Worm (Caenorhabditis elegans) whole organism, young adult: ENCODE data around the gene tmed-13.
"Not testable (repeated sequence)": the region's sequence is repeated elsewhere in the genome, so short reads cannot be mapped to it uniquely, and the experiment has no call there.

ENCODE experiments used
- B0019.2 ChIP-seq: fragments of 200-800 bp; sonication (Bioruptor generic); conservative IDR thresholded peaks from 2 replicates; pipeline ENCODE4 v1.3.6; 2022; ENCODE audit warnings: missing genetic modification reagents, missing genetic modification characterization, missing compliant biosample characterization
- B0261.1 ChIP-seq: sonication (generic microtip); optimal IDR thresholded peaks from 2 replicates; lab custom pipeline; 2016; ENCODE audit warnings: mild to moderate bottlenecking, missing genetic modification characterization, moderate library complexity, missing compliant biosample characterization
- B0336.3 ChIP-seq: fragments of 200-800 bp; sonication (Bioruptor generic); IDR thresholded peaks from 2 replicates; pipeline ENCODE4 v1.3.6; 2022; ENCODE audit warnings: missing genetic modification characterization, missing compliant biosample characterization
- C06A6.2 ChIP-seq: fragments of 200-800 bp; sonication (Bioruptor generic); conservative IDR thresholded peaks from 2 replicates; pipeline ENCODE4 v1.3.6; 2022; ENCODE audit warnings: missing genetic modification characterization, missing compliant biosample characterization
- C17E4.6 ChIP-seq: fragments of 200-800 bp; sonication (Bioruptor generic); IDR thresholded peaks from 2 replicates; pipeline ENCODE4 v1.3.6; 2022; ENCODE audit warnings: missing genetic modification reagents, missing genetic modification characterization, missing compliant biosample characterization
- D2030.7 ChIP-seq: fragments of 200-800 bp; sonication (Bioruptor generic); IDR thresholded peaks from 2 replicates; pipeline ENCODE4 v1.3.6; 2022; ENCODE audit warnings: missing genetic modification reagents, missing genetic modification characterization, missing compliant biosample characterization
- F33H1.4 ChIP-seq: fragments of 200-800 bp; sonication (Bioruptor generic); IDR thresholded peaks from 2 replicates; pipeline ENCODE4 v1.3.6; 2022; ENCODE audit warnings: missing genetic modification reagents, missing genetic modification characterization, missing compliant biosample characterization
- F37B4.10 ChIP-seq: fragments of 200-800 bp; sonication (Bioruptor generic); IDR thresholded peaks from 2 replicates; pipeline ENCODE4 v1.3.6; 2022; ENCODE audit warnings: missing genetic modification characterization, missing compliant biosample characterization
- F39B2.1 ChIP-seq: fragments of 200-800 bp; sonication (Bioruptor generic); IDR thresholded peaks from 2 replicates; pipeline ENCODE4 v1.3.6; 2022; ENCODE audit warnings: missing genetic modification reagents, missing genetic modification characterization, missing compliant biosample characterization
- F49E8.2 ChIP-seq: sonication (generic microtip); optimal IDR thresholded peaks from 3 replicates; lab custom pipeline; 2017; ENCODE audit warnings: missing genetic modification characterization, mild to moderate bottlenecking, missing compliant biosample characterization, antibody characterized with exemption, moderate library complexity; ENCODE audit not compliant: insufficient read depth
- T07F8.4 ChIP-seq: sonication (generic microtip); optimal IDR thresholded peaks from 2 replicates; lab custom pipeline; 2016; ENCODE audit warnings: mild to moderate bottlenecking, missing genetic modification characterization, moderate library complexity, missing compliant biosample characterization
- Y56A3A.18 ChIP-seq: fragments of 200-800 bp; sonication (Bioruptor generic); IDR thresholded peaks from 2 replicates; pipeline ENCODE4 v1.3.6; 2022; ENCODE audit warnings: missing genetic modification reagents, missing genetic modification characterization, missing compliant biosample characterization
- Y67H2A.10 ChIP-seq: fragments of 200-800 bp; sonication (Bioruptor generic); conservative IDR thresholded peaks from 2 replicates; pipeline ENCODE4 v1.3.6; 2022; ENCODE audit warnings: missing genetic modification reagents, missing genetic modification characterization, missing compliant biosample characterization
- Y79H2A.3 ChIP-seq: fragments of 200-800 bp; sonication (Bioruptor generic); conservative IDR thresholded peaks from 2 replicates; pipeline ENCODE4 v1.3.6; 2022; ENCODE audit warnings: missing genetic modification reagents, missing genetic modification characterization, missing compliant biosample characterization
- aptf-2 ChIP-seq: fragments of 200-800 bp; sonication (Bioruptor generic); conservative IDR thresholded peaks from 2 replicates; pipeline ENCODE4 v1.3.6; 2022; ENCODE audit warnings: missing genetic modification reagents, missing genetic modification characterization, missing compliant biosample characterization
- aptf-3 ChIP-seq: fragments of 200-800 bp; sonication (Bioruptor generic); IDR thresholded peaks from 2 replicates; pipeline ENCODE4 v1.3.6; 2022; ENCODE audit warnings: missing genetic modification characterization, missing compliant biosample characterization
- ccch-3 ChIP-seq: fragments of 200-800 bp; sonication (Bioruptor generic); optimal IDR thresholded peaks from 2 replicates; lab custom pipeline; 2018; ENCODE audit warnings: mild to moderate bottlenecking, missing genetic modification characterization, missing compliant biosample characterization
- cebp-1 ChIP-seq, 2 experiments: fragments of 200-800 bp in 1 of 2; sonication (Bioruptor generic) in 1 of 2; sonication (generic microtip) in 1 of 2; IDR thresholded peaks in 1 of 2; optimal IDR thresholded peaks in 1 of 2; 2 replicates each; pipeline versions ENCODE4 v1.3.6 to Lab custom; 2017 to 2022; ENCODE audit warnings: missing compliant biosample characterization in 2 of 2, missing genetic modification characterization in 2 of 2, mild to moderate bottlenecking in 1 of 2, missing genetic modification reagents in 1 of 2, moderate library complexity in 1 of 2
- cebp-2 ChIP-seq: fragments of 200-800 bp; sonication (Bioruptor generic); IDR thresholded peaks from 2 replicates; pipeline ENCODE4 v1.3.6; 2022; ENCODE audit warnings: missing genetic modification characterization, missing compliant biosample characterization
- ceh-27 ChIP-seq: fragments of 200-800 bp; sonication (Bioruptor generic); optimal IDR thresholded peaks from 2 replicates; lab custom pipeline; 2018; ENCODE audit warnings: mild to moderate bottlenecking, missing genetic modification characterization, moderate library complexity, missing compliant biosample characterization
- ceh-58 ChIP-seq: fragments of 200-800 bp; sonication (Bioruptor generic); IDR thresholded peaks from 2 replicates; pipeline ENCODE4 v1.3.6; 2022; ENCODE audit warnings: missing genetic modification characterization, missing compliant biosample characterization
- ceh-91 ChIP-seq: fragments of 200-800 bp; sonication (Bioruptor generic); IDR thresholded peaks from 2 replicates; pipeline ENCODE4 v1.3.6; 2022; ENCODE audit warnings: missing genetic modification reagents, missing genetic modification characterization, missing compliant biosample characterization
- die-1 ChIP-seq: sonication (generic microtip); optimal IDR thresholded peaks from 2 replicates; lab custom pipeline; 2016; ENCODE audit warnings: missing genotype, mild to moderate bottlenecking, missing genetic modification characterization, missing compliant biosample characterization
- egl-18 ChIP-seq: fragments of 200-800 bp; sonication (Bioruptor generic); IDR thresholded peaks from 2 replicates; pipeline ENCODE4 v1.3.6; 2022; ENCODE audit warnings: missing genetic modification reagents, missing genetic modification characterization, missing compliant biosample characterization
- egrh-3 ChIP-seq: fragments of 200-800 bp; sonication (Bioruptor generic); IDR thresholded peaks from 2 replicates; pipeline ENCODE4 v1.3.6; 2022; ENCODE audit warnings: missing genetic modification reagents, missing genetic modification characterization, missing compliant biosample characterization
- hmg-20 ChIP-seq: fragments of 200-800 bp; sonication (Bioruptor generic); IDR thresholded peaks from 2 replicates; pipeline ENCODE4 v1.3.6; 2022; ENCODE audit warnings: missing genetic modification reagents, missing genetic modification characterization, missing compliant biosample characterization
- hsf-1 ChIP-seq: fragments of 200-800 bp; sonication (Bioruptor generic); IDR thresholded peaks from 2 replicates; pipeline ENCODE4 v1.3.6; 2022; ENCODE audit warnings: missing genetic modification reagents, missing genetic modification characterization, missing compliant biosample characterization
- madf-3 ChIP-seq: fragments of 200-800 bp; sonication (Bioruptor generic); IDR thresholded peaks from 2 replicates; pipeline ENCODE4 v1.3.6; 2022; ENCODE audit warnings: missing genetic modification reagents, missing genetic modification characterization, missing compliant biosample characterization
- madf-6 ChIP-seq: fragments of 200-800 bp; sonication (Bioruptor generic); IDR thresholded peaks from 2 replicates; pipeline ENCODE4 v1.3.6; 2022; ENCODE audit warnings: missing genetic modification reagents, missing genetic modification characterization, missing compliant biosample characterization
- mcd-1 ChIP-seq: fragments of 200-800 bp; sonication (Bioruptor generic); IDR thresholded peaks from 2 replicates; pipeline ENCODE4 v1.3.6; 2022; ENCODE audit warnings: missing genetic modification reagents, missing genetic modification characterization, missing compliant biosample characterization
- nfya-1 ChIP-seq: sonication (generic microtip); optimal IDR thresholded peaks from 2 replicates; lab custom pipeline; 2017; ENCODE audit warnings: antibody characterized with exemption, missing compliant biosample characterization, missing genetic modification characterization, borderline replicate concordance; ENCODE audit not compliant: insufficient read depth
- pbrm-1 ChIP-seq: fragments of 200-800 bp; sonication (Bioruptor generic); IDR thresholded peaks from 2 replicates; pipeline ENCODE4 v1.3.6; 2022; ENCODE audit warnings: missing genetic modification reagents, missing genetic modification characterization, missing compliant biosample characterization
- pha-4 ChIP-seq: fragments of 150-350 bp; sonication (generic microtip); optimal IDR thresholded peaks from 2 replicates; lab custom pipeline; 2014; ENCODE audit warnings: missing biosample characterization, missing genetic modification reagents, missing genetic modification characterization
- rcor-1 ChIP-seq: fragments of 200-800 bp; sonication (Bioruptor generic); IDR thresholded peaks from 2 replicates; pipeline ENCODE4 v1.3.6; 2022; ENCODE audit warnings: missing genetic modification reagents, missing genetic modification characterization, missing compliant biosample characterization
- rpc-1 ChIP-seq, 2 experiments: fragments of 150-350 bp in 1 of 2; sonication (generic microtip) in 1 of 2; optimal IDR thresholded peaks; 2 replicates each; lab custom pipeline; 2014 to 2018; ENCODE audit warnings: missing biosample characterization in 1 of 2, missing genetic modification characterization in 1 of 2, missing genetic modification reagents in 1 of 2, missing genotype in 1 of 2
- snpc-1.1 ChIP-seq: sonication (generic microtip); optimal IDR thresholded peaks from 2 replicates; lab custom pipeline; 2017; ENCODE audit warnings: missing genetic modification characterization, mild to moderate bottlenecking, missing compliant biosample characterization, antibody characterized with exemption, moderate library complexity, missing genotype, missing genetic modification reagents; ENCODE audit not compliant: insufficient read depth
- snpc-3.4 ChIP-seq: sonication (generic microtip); optimal IDR thresholded peaks from 2 replicates; lab custom pipeline; 2017; ENCODE audit warnings: missing genetic modification characterization, mild to moderate bottlenecking, missing compliant biosample characterization, antibody characterized with exemption, moderate library complexity, missing genotype, missing genetic modification reagents
- snpc-4 ChIP-seq, 5 experiments: fragments of 150-350 bp in 1 of 5; sonication (generic microtip) in 4 of 5; optimal IDR thresholded peaks; 2 replicates each; lab custom pipeline; 2014 to 2018; ENCODE audit warnings: missing genetic modification characterization in 5 of 5, missing biosample characterization in 3 of 5, antibody characterized with exemption in 2 of 5, mild to moderate bottlenecking in 2 of 5, missing compliant biosample characterization in 2 of 5, missing genotype in 2 of 5, moderate library complexity in 2 of 5, missing genetic modification reagents in 1 of 5
- tbp1 ChIP-seq: fragments of 200-800 bp; sonication (Bioruptor generic); optimal IDR thresholded peaks from 2 replicates; lab custom pipeline; 2018; ENCODE audit warnings: mild to moderate bottlenecking, missing genetic modification characterization, missing compliant biosample characterization
- tlf-1 ChIP-seq: fragments of 200-800 bp; sonication (Bioruptor generic); optimal IDR thresholded peaks from 2 replicates; lab custom pipeline; 2018; ENCODE audit warnings: mild to moderate bottlenecking, missing genetic modification characterization, missing compliant biosample characterization
- zfh-2 ChIP-seq: fragments of 200-800 bp; sonication (Bioruptor generic); conservative IDR thresholded peaks from 2 replicates; pipeline ENCODE4 v1.3.6; 2022; ENCODE audit warnings: missing genetic modification reagents, missing genetic modification characterization, missing compliant biosample characterization
- ztf-22 ChIP-seq: fragments of 200-800 bp; sonication (Bioruptor generic); optimal IDR thresholded peaks from 2 replicates; lab custom pipeline; 2018; ENCODE audit warnings: mild to moderate bottlenecking, missing genetic modification characterization, moderate library complexity, missing compliant biosample characterization
- ztf-6 ChIP-seq: fragments of 200-800 bp; sonication (Bioruptor generic); IDR thresholded peaks from 2 replicates; pipeline ENCODE4 v1.3.6; 2022; ENCODE audit warnings: missing genetic modification reagents, missing genetic modification characterization, missing compliant biosample characterization

Gene tmed-13

DNA sequence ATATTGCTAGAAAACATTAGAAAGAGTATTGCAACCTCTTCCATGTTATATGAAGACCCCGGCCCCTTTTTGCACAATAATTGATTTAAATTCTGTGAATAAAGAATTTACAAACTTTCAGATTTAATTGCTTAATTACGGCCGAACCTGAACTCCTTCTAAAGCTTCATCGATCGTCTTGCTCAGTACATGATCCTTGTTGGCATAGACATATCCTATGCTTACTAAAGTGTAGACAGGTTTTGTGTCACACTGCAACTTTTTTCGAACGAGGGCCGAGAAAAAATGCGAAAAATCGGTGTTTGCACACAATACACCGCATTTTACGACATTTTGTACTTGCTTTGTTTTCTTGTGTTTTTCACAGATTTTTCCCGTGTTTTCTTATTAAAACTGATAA, 47.8 kb downstream of the tmed-13 start (continued):
- peak; percentile 88 for TF ChIP-seq madf-3 (GFP tag; lab: Robert Waterston, UW)
- TF ChIP-seq D2030.7, result peak; percentile 79
- TF ChIP-seq hsf-1 (GFP tag; lab: Robert Waterston, UW), result peak; percentile 77
- TF ChIP-seq pbrm-1 (GFP tag; lab: Robert Waterston, UW), result peak; percentile 51; the same call in 1 of the 2 replicates
- TF ChIP-seq C17E4.6 (GFP tag; lab: Robert Waterston, UW), result peak; percentile 81
- not testable (repeated sequence) for TF ChIP-seq cebp-1 (GFP tag; IDR thresholded peaks at IDR 0.05; lab: Robert Waterston, UW)
- peak; percentile 21 for TF ChIP-seq cebp-1 (tag; optimal IDR thresholded peaks at IDR 0.05; lab: Kevin White, UChicago)
- TF ChIP-seq F33H1.4 (GFP tag; lab: Robert Waterston, UW), result peak; percentile 55
- TF ChIP-seq mcd-1 (GFP tag; lab: Robert Waterston, UW), result peak; percentile 21; the same call in 1 of the 2 replicates
- peak; percentile 41; the same call in 1 of the 2 replicates for TF ChIP-seq B0019.2 (GFP tag; lab: Robert Waterston, UW)
- peak; percentile 27 for TF ChIP-seq tbp1
- TF ChIP-seq ceh-91 (GFP tag; lab: Robert Waterston, UW), result 0 out of 2 replicates have a peak, but pooled peaks have one; percentile 20
- TF ChIP-seq Y79H2A.3, result peak; percentile 93

DNA sequence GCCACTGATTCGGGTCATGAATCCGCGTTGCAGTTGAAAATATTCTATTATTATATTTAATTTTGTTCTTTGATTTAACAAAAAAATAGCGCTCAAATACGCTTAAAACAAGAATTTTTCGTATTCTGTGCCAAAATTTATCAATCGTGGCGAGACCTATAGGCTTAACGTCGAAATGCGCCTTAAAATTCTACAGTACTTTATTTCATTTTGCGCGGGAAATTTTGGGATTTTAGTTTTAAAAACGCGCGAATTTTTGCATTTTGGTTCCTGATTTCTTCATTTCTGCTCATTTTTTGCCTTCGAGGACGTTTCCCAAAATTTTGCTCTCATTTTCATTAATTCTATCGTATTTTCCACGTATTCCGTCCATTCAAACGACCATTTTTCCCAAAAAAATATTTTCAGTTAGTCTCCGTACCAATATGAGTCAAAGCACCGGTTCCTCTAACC, 50.0 kb downstream of the tmed-13 start, which contains the start of gene puf-11:
puf-11 (plus strand) TSS at position 403 of the 453 bp plus-strand sequence.
- TF ChIP-seq F39B2.1 (GFP tag; lab: Robert Waterston, UW) (no peak), madf-6 (GFP tag; lab: Robert Waterston, UW) (peak; percentile 98), cebp-2 (no peak), hmg-20 (GFP tag; lab: Robert Waterston, UW) (no peak), F37B4.10 (no peak), egl-18 (GFP tag; lab: Robert Waterston, UW) (no peak), rcor-1 (peak; percentile 82), snpc-4 (GFP tag; optimal IDR thresholded peaks at IDR 0.05; lab: Kevin White, UChicago) (peak; percentile 72), snpc-4 (tag; optimal IDR thresholded peaks at IDR 0.05; lab: Kevin White, UChicago) (peak; percentile 44 to 91 (median 88)), tbp1 (peak; percentile 67), rpc-1 (optimal IDR thresholded peaks at IDR 0.05; lab: Kevin White, UChicago) (no peak), rpc-1 (tag; optimal IDR thresholded peaks at IDR 0.05; lab: Kevin White, UChicago) (no peak), nfya-1 (no peak), aptf-2 (no peak), T07F8.4 (tag; lab: Kevin White, UChicago) (no peak), B0336.3 (GFP tag; lab: Robert Waterston, UW) (peak; percentile 93), ceh-27 (GFP tag; lab: Kevin White, UChicago) (no peak), zfh-2 (GFP tag; lab: Robert Waterston, UW) (no peak), Y56A3A.18 (GFP tag; lab: Robert Waterston, UW) (no peak), tlf-1 (peak; percentile 86), cebp-1 (GFP tag; IDR thresholded peaks at IDR 0.05; lab: Robert Waterston, UW) (no peak), cebp-1 (tag; optimal IDR thresholded peaks at IDR 0.05; lab: Kevin White, UChicago) (no peak), egrh-3 (GFP tag; lab: Robert Waterston, UW) (no peak), snpc-3.4 (tag; lab: Kevin White, UChicago) (peak; percentile 74), ceh-58 (GFP tag; lab: Robert Waterston, UW) (no peak), mcd-1 (GFP tag; lab: Robert Waterston, UW) (peak; percentile 58; the same call in 1 of the 2 replicates), hsf-1 (GFP tag; lab: Robert Waterston, UW) (peak; percentile 83), pha-4 (no peak), aptf-3 (GFP tag; lab: Robert Waterston, UW) (no peak), ztf-6 (no peak), F49E8.2 (tag; lab: Kevin White, UChicago) (peak; percentile 73), Y67H2A.10 (0 out of 2 replicates have a peak, but pooled peaks have one; percentile 25), ccch-3 (GFP tag; lab: Kevin White, UChicago) (no peak), pbrm-1 (GFP tag; lab: Robert Waterston, UW) (0 out of 2 replicates have a peak, but pooled peaks have one; percentile 37), Y79H2A.3 (0 out of 2 replicates have a peak, but pooled peaks have one; percentile 27), die-1 (tag; lab: Kevin White, UChicago) (no peak), snpc-1.1 (tag; lab: Kevin White, UChicago) (peak; percentile 68), C06A6.2 (no peak), ztf-22 (GFP tag; lab: Kevin White, UChicago) (no peak), B0261.1 (tag; lab: Kevin White, UChicago) (no peak)
